Worm (Caenorhabditis elegans) whole organism, L3 larva: Measurements from ENCODE around the gene T14B4.9.

Experiments used
- ZK546.5 ChIP-seq: sonication (generic microtip); optimal IDR thresholded peaks from 2 replicates; lab custom pipeline; 2017; ENCODE audit warnings: missing biosample characterization, missing genetic modification characterization
- ceh-16 ChIP-seq: sonication (generic microtip); optimal IDR thresholded peaks from 2 replicates; lab custom pipeline; 2017; ENCODE audit warnings: missing biosample characterization, missing genetic modification characterization
- ceh-28 ChIP-seq: fragments of 150-350 bp; optimal IDR thresholded peaks from 2 replicates; lab custom pipeline; 2014; ENCODE audit warnings: missing biosample characterization, missing genetic modification reagents, missing genetic modification characterization
- ceh-82 ChIP-seq: fragments of 150-350 bp; optimal IDR thresholded peaks from 2 replicates; lab custom pipeline; 2014; ENCODE audit warnings: missing biosample characterization, missing genetic modification characterization
- egl-27 ChIP-seq: sonication (generic microtip); optimal IDR thresholded peaks from 4 replicates; lab custom pipeline; 2017; ENCODE audit warnings: missing biosample characterization, missing genetic modification reagents, missing genetic modification characterization
- elt-1 ChIP-seq: fragments of 150-350 bp; optimal IDR thresholded peaks from 2 replicates; lab custom pipeline; 2014; ENCODE audit warnings: missing biosample characterization, missing genetic modification characterization
- elt-3 ChIP-seq, 3 experiments: fragments of 150-350 bp in 1 of 3; sonication (generic microtip) in 2 of 3; optimal IDR thresholded peaks; 2 replicates in 2 of 3; 4 replicates in 1 of 3; lab custom pipeline; 2014 to 2017; ENCODE audit warnings: missing biosample characterization in 3 of 3, missing genetic modification characterization in 3 of 3
- eor-1 ChIP-seq, 2 experiments: fragments of 150-350 bp; optimal IDR thresholded peaks; 2 replicates each; lab custom pipeline; 2014 to 2018; ENCODE audit warnings: missing biosample characterization in 2 of 2, missing genetic modification characterization in 2 of 2
- fkh-10 ChIP-seq: sonication (generic microtip); optimal IDR thresholded peaks from 2 replicates; lab custom pipeline; 2017; ENCODE audit warnings: missing biosample characterization, missing genetic modification reagents, missing genetic modification characterization
- fkh-2 ChIP-seq: fragments of 150-350 bp; optimal IDR thresholded peaks from 2 replicates; lab custom pipeline; 2014; ENCODE audit warnings: missing biosample characterization, missing genetic modification reagents, missing genetic modification characterization
- fos-1 ChIP-seq: fragments of 150-350 bp; optimal IDR thresholded peaks from 2 replicates; lab custom pipeline; 2014; ENCODE audit warnings: missing biosample characterization, missing genetic modification characterization
- hmg-11 ChIP-seq: sonication (generic microtip); optimal IDR thresholded peaks from 2 replicates; lab custom pipeline; 2016; ENCODE audit warnings: missing genetic modification characterization, missing compliant biosample characterization
- lin-15B ChIP-seq: fragments of 150-350 bp; optimal IDR thresholded peaks from 2 replicates; lab custom pipeline; 2014; ENCODE audit warnings: missing biosample characterization, missing genetic modification characterization
- lin-39 ChIP-seq: fragments of 150-350 bp; optimal IDR thresholded peaks from 2 replicates; lab custom pipeline; 2018; ENCODE audit warnings: missing biosample characterization, missing genetic modification reagents, missing genetic modification characterization
- lsy-12 ChIP-seq: sonication (generic microtip); optimal IDR thresholded peaks from 2 replicates; lab custom pipeline; 2016; ENCODE audit warnings: mild to moderate bottlenecking, missing genetic modification characterization, missing compliant biosample characterization
- mml-1 ChIP-seq: fragments of 150-350 bp; sonication (generic microtip); optimal IDR thresholded peaks from 3 replicates; lab custom pipeline; 2014; ENCODE audit warnings: missing biosample characterization, missing genetic modification characterization
- nhr-11 ChIP-seq: fragments of 150-350 bp; optimal IDR thresholded peaks from 2 replicates; lab custom pipeline; 2014; ENCODE audit warnings: missing biosample characterization, missing genetic modification characterization
- nhr-12 ChIP-seq: fragments of 150-350 bp; optimal IDR thresholded peaks from 2 replicates; lab custom pipeline; 2014; ENCODE audit warnings: missing biosample characterization, missing genetic modification characterization
- nhr-237 ChIP-seq: fragments of 150-350 bp; optimal IDR thresholded peaks from 2 replicates; lab custom pipeline; 2014; ENCODE audit warnings: missing biosample characterization, missing genetic modification characterization
- nhr-25 ChIP-seq: sonication (generic microtip); optimal IDR thresholded peaks from 2 replicates; lab custom pipeline; 2017; ENCODE audit warnings: missing biosample characterization, missing genetic modification characterization
- nhr-28 ChIP-seq: fragments of 150-350 bp; optimal IDR thresholded peaks from 2 replicates; lab custom pipeline; 2014; ENCODE audit warnings: missing biosample characterization, missing genetic modification characterization
- nhr-67 ChIP-seq: fragments of 150-350 bp; optimal IDR thresholded peaks from 2 replicates; lab custom pipeline; 2014; ENCODE audit warnings: missing biosample characterization, missing genetic modification characterization
- nhr-77 ChIP-seq: fragments of 150-350 bp; optimal IDR thresholded peaks from 2 replicates; lab custom pipeline; 2014; ENCODE audit warnings: missing biosample characterization, missing genetic modification characterization
- pha-4 ChIP-seq: fragments of 150-350 bp; optimal IDR thresholded peaks from 2 replicates; lab custom pipeline; 2014; ENCODE audit warnings: missing biosample characterization, missing genetic modification reagents, missing genetic modification characterization
- pqm-1 ChIP-seq: fragments of 150-350 bp; optimal IDR thresholded peaks from 2 replicates; lab custom pipeline; 2017; ENCODE audit warnings: missing biosample characterization, missing genetic modification characterization, inconsistent platforms
- sea-2 ChIP-seq: fragments of 150-350 bp; sonication (generic microtip); optimal IDR thresholded peaks from 4 replicates; lab custom pipeline; 2014; ENCODE audit warnings: missing biosample characterization, missing genetic modification reagents, missing genetic modification characterization
- skn-1 ChIP-seq: fragments of 150-350 bp; optimal IDR thresholded peaks from 2 replicates; lab custom pipeline; 2014; ENCODE audit warnings: missing biosample characterization, missing genetic modification characterization
- tbx-2 ChIP-seq: sonication (generic microtip); optimal IDR thresholded peaks from 2 replicates; lab custom pipeline; 2016; ENCODE audit warnings: mild to moderate bottlenecking, missing genetic modification characterization, missing compliant biosample characterization
- unc-39 ChIP-seq: sonication (generic microtip); optimal IDR thresholded peaks from 4 replicates; lab custom pipeline; 2017; ENCODE audit warnings: missing biosample characterization, missing genetic modification characterization
- unc-62 ChIP-seq: fragments of 150-350 bp; sonication (generic microtip); optimal IDR thresholded peaks from 4 replicates; lab custom pipeline; 2014; ENCODE audit warnings: missing biosample characterization, missing genetic modification reagents, missing genetic modification characterization
- zag-1 ChIP-seq: fragments of 150-350 bp; optimal IDR thresholded peaks from 2 replicates; lab custom pipeline; 2014; ENCODE audit warnings: missing biosample characterization, missing genetic modification characterization
- ztf-11 ChIP-seq: fragments of 150-350 bp; optimal IDR thresholded peaks from 2 replicates; lab custom pipeline; 2014; ENCODE audit warnings: missing biosample characterization, missing genetic modification characterization

Gene T14B4.9

ce11 chrII:6752850-6753249, 19.2 kb upstream of the T14B4.9 start, which contains the start of gene F41G3.21:
F41G3.21 (minus strand) TSS chrII:6752950.
- TF ChIP-seq nhr-12 (tag; lab: Kevin White, UChicago), result no peak
- TF ChIP-seq ceh-82 (tag; lab: Kevin White, UChicago), result no peak
- no peak for TF ChIP-seq elt-3 (tag; optimal IDR thresholded peaks at IDR 0.05; lab: Kevin White, UChicago)
- TF ChIP-seq fos-1 (tag; lab: Kevin White, UChicago), result no peak
- no peak for TF ChIP-seq nhr-67 (tag; lab: Kevin White, UChicago)
- TF ChIP-seq egl-27 (tag; lab: Kevin White, UChicago), result no peak
- TF ChIP-seq nhr-77 (tag; lab: Kevin White, UChicago), result no peak
- no peak for TF ChIP-seq hmg-11 (tag; lab: Kevin White, UChicago)
- no peak for TF ChIP-seq nhr-25 (tag; lab: Kevin White, UChicago)
- TF ChIP-seq elt-1 (tag; lab: Kevin White, UChicago), result no peak
- TF ChIP-seq skn-1 (tag; lab: Kevin White, UChicago), result no peak
- no peak for TF ChIP-seq sea-2
- no peak for TF ChIP-seq ceh-16 (tag; lab: Kevin White, UChicago)
- TF ChIP-seq, all 47 proteins: peak for 0

DNA sequence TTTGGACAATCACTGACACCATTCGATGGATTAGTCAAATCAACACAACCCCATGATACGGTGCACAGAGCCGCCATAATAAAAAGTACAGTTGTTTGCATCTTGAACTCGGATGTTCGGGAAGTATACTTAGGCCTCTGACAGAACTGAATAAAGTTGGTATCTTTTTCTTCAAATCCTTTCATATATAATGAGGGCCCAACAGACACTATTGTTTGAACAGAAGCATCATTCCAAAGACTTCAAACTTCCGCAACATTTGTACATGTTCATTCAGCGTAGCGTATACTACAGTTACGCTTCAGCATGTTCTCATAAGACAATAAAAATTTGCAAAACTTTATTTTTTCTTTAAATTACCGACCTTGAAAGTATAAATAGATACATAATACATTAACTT, 18.4 kb upstream of the T14B4.9 start, which contains the start of gene F41G3.19:
F41G3.19 (minus strand) TSS at position 101 of the 400 bp plus-strand sequence.
- TF ChIP-seq pha-4 (tag; lab: Kevin White, UChicago) (no peak), ZK546.5 (tag; lab: Kevin White, UChicago) (no peak), sea-2 (no peak), mml-1 (no peak), egl-27 (tag; lab: Kevin White, UChicago) (no peak), lin-15B (tag; lab: Kevin White, UChicago) (no peak), ceh-16 (tag; lab: Kevin White, UChicago) (no peak), ztf-11 (tag; lab: Kevin White, UChicago) (no peak), ceh-82 (tag; lab: Kevin White, UChicago) (no peak), nhr-11 (no peak), tbx-2 (tag; lab: Kevin White, UChicago) (no peak), nhr-237 (no peak), elt-1 (tag; lab: Kevin White, UChicago) (no peak)

DNA sequence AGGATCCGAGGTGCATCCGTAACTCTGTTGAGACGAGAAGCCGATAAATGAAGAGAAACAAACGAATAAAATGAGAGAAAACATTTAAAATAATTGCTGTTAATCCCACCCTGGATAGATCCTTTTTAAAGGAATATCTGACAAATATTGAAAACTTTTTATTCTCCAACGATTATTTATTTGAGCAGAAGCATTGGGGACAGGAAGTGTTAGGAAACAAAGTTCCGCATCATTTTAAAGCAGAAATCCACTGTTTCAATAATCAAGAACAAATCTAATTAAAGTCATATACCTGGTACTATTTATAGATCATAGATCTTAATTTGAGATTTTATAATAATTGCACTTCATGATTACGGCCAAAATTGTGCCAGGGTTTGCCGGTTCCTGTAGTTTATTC, 17.3 kb upstream of the T14B4.9 start, which contains the start of gene F41G3.20:
F41G3.20 (minus strand) TSS at position 101 of the 400 bp plus-strand sequence.
- no peak for TF ChIP-seq ceh-82 (tag; lab: Kevin White, UChicago)
- TF ChIP-seq nhr-67 (tag; lab: Kevin White, UChicago), result no peak
- TF ChIP-seq elt-3 (tag; optimal IDR thresholded peaks at IDR 0.05; lab: Kevin White, UChicago), result no peak
- TF ChIP-seq nhr-25 (tag; lab: Kevin White, UChicago), result no peak
- TF ChIP-seq lsy-12, result no peak
- no peak for TF ChIP-seq ceh-16 (tag; lab: Kevin White, UChicago)
- TF ChIP-seq egl-27 (tag; lab: Kevin White, UChicago), result no peak

ce11 chrII:6749422-6749821, 15.8 kb upstream of the T14B4.9 start, which contains the start of gene F41G3.10:
F41G3.10 (minus strand) TSS chrII:6749522.
- no peak for TF ChIP-seq unc-62 (GFP tag; lab: Kevin White, UChicago)
- no peak for TF ChIP-seq fkh-10 (GFP tag; lab: Kevin White, UChicago)
- no peak for TF ChIP-seq fkh-2 (tag; lab: Kevin White, UChicago)
- TF ChIP-seq pqm-1 (tag; lab: Kevin White, UChicago), result no peak
- TF ChIP-seq nhr-237, result no peak
- no peak for TF ChIP-seq egl-27 (tag; lab: Kevin White, UChicago)
- no peak for TF ChIP-seq zag-1 (tag; lab: Kevin White, UChicago)
- no peak for TF ChIP-seq mml-1
- TF ChIP-seq lsy-12, result no peak
- no peak for TF ChIP-seq eor-1 (tag; optimal IDR thresholded peaks at IDR 0.05; lab: Kevin White, UChicago)

- TF ChIP-seq lin-39 (tag; lab: Kevin White, UChicago) (no peak), unc-39 (tag; lab: Kevin White, UChicago) (no peak), sea-2 (no peak), elt-1 (tag; lab: Kevin White, UChicago) (no peak), nhr-28 (no peak), ceh-28 (tag; lab: Kevin White, UChicago) (no peak), fkh-2 (tag; lab: Kevin White, UChicago) (no peak), nhr-77 (tag; lab: Kevin White, UChicago) (no peak)
These were observed 12.8 kb upstream of the T14B4.9 start, which contains the start of gene F41G3.5 for ce11 chrII:6746404-6746803. F41G3.5 (plus strand) TSS chrII:6746704.
